Worm (Caenorhabditis elegans) whole organism, early embryonic: ENCODE measurements around the gene C34F6.10.

Source experiments
- ama-1 ChIP-seq: fragments of 150-350 bp; optimal IDR thresholded peaks from 2 replicates; lab custom pipeline; 2014
- ceh-13 ChIP-seq: fragments of 200-800 bp; sonication (Bioruptor generic); optimal IDR thresholded peaks from 2 replicates; lab custom pipeline; 2018; ENCODE audit warnings: mild to moderate bottlenecking, missing genetic modification characterization, missing compliant biosample characterization
- ets-7 ChIP-seq: sonication (generic microtip); optimal IDR thresholded peaks from 2 replicates; lab custom pipeline; 2016; ENCODE audit warnings: missing genotype, missing genetic modification characterization, missing compliant biosample characterization
- sea-1 ChIP-seq: fragments of 200-800 bp; sonication (Bioruptor generic); conservative IDR thresholded peaks from 2 replicates; pipeline ENCODE4 v1.3.6; 2022; ENCODE audit warnings: missing genetic modification characterization, missing compliant biosample characterization
- tra-4 ChIP-seq: sonication (generic microtip); optimal IDR thresholded peaks from 2 replicates; lab custom pipeline; 2017; ENCODE audit warnings: missing genetic modification characterization, missing compliant biosample characterization

DNA sequence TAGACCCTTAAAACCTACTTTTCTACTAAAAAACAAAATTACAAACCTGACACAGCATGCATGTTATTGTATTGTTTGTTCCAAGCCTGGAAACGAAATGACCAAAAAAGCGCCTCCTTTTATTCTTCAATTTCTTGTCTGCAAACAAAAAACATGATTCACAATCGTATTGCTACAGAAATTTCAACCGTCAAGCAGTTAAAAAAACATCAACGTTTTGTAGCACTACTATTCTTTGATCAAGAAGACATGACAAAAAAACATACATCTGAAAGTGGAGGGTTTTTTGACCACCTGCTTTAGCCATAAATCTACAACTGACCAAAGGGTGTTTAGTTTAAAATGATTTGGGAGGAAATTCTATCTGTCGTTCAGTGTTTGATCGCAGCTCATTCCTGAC lies 40.7 kb upstream of the C34F6.10 start, which contains the start of gene F38B2.6:
- no peak for TF ChIP-seq sea-1 (GFP tag; lab: Robert Waterston, UW)
- no peak for TF ChIP-seq ceh-13 (GFP tag; lab: Kevin White, UChicago)
- no peak for TF ChIP-seq ama-1 (lab: Kevin White, UChicago)
- TF ChIP-seq tra-4 (tag; lab: Kevin White, UChicago) = no peak
- TF ChIP-seq ets-7 (tag; lab: Kevin White, UChicago) = no peak
